Fruit fly (Drosophila melanogaster) whole organism, prepupa: ENCODE measurements around the gene CG2616.

ENCODE experiments used
- Blimp-1 ChIP-seq: fragments of 200-800 bp; sonication (Bioruptor generic); optimal IDR thresholded peaks from 3 replicates; lab custom pipeline; 2017; ENCODE audit warnings: missing biosample characterization, missing genetic modification characterization, mild to moderate bottlenecking, moderate library complexity, missing genetic modification reagents
- CG11294 ChIP-seq: fragments of 200-800 bp; sonication (Bioruptor generic); IDR thresholded peaks from 2 replicates; pipeline ENCODE4 v1.3.6; 2022; ENCODE audit warnings: missing biosample characterization, missing genetic modification characterization
- CG11762 ChIP-seq: fragments of 200-800 bp; sonication (Bioruptor generic); optimal IDR thresholded peaks from 3 replicates; lab custom pipeline; 2016; ENCODE audit warnings: missing biosample characterization, missing genetic modification characterization; ENCODE audit not compliant: insufficient read depth
- CG11902 ChIP-seq: fragments of 200-800 bp; sonication (Bioruptor generic); optimal IDR thresholded peaks from 3 replicates; lab custom pipeline; 2016; ENCODE audit warnings: missing biosample characterization, missing genetic modification characterization
- CG15336 ChIP-seq: fragments of 200-800 bp; sonication (Bioruptor generic); IDR thresholded peaks from 2 replicates; pipeline ENCODE4 v1.3.6; 2022; ENCODE audit warnings: missing biosample characterization, missing genetic modification characterization
- CG16779 ChIP-seq: fragments of 200-800 bp; sonication (Bioruptor generic); optimal IDR thresholded peaks from 3 replicates; lab custom pipeline; 2017; ENCODE audit warnings: missing biosample characterization, mild to moderate bottlenecking, missing genetic modification characterization
- CG3032 ChIP-seq: fragments of 200-800 bp; optimal IDR thresholded peaks from 2 replicates; lab custom pipeline; 2019; ENCODE audit warnings: missing biosample characterization, mild to moderate bottlenecking, missing genetic modification characterization, moderate library complexity
- CG31627 ChIP-seq: fragments of 200-800 bp; sonication (Bioruptor generic); optimal IDR thresholded peaks from 3 replicates; lab custom pipeline; 2016; ENCODE audit warnings: missing biosample characterization, missing genetic modification characterization
- CG34406 ChIP-seq: fragments of 200-800 bp; sonication (Bioruptor generic); optimal IDR thresholded peaks from 3 replicates; lab custom pipeline; 2016; ENCODE audit warnings: missing biosample characterization, missing genetic modification characterization
- CG4318 ChIP-seq: fragments of 200-800 bp; sonication (Bioruptor generic); optimal IDR thresholded peaks from 3 replicates; lab custom pipeline; 2017; ENCODE audit warnings: missing biosample characterization, mild to moderate bottlenecking, missing genetic modification characterization
- CG6808 ChIP-seq: fragments of 200-800 bp; sonication (Bioruptor generic); optimal IDR thresholded peaks from 3 replicates; lab custom pipeline; 2017; ENCODE audit warnings: missing biosample characterization, missing genetic modification characterization, mild to moderate bottlenecking, moderate library complexity, missing genetic modification reagents
- CG7368 ChIP-seq: fragments of 200-800 bp; sonication (Bioruptor generic); optimal IDR thresholded peaks from 3 replicates; lab custom pipeline; 2016; ENCODE audit warnings: missing biosample characterization, missing genetic modification characterization
- CG8119 ChIP-seq: fragments of 200-800 bp; sonication (Bioruptor generic); IDR thresholded peaks from 3 replicates; pipeline ENCODE4 v1.3.6; 2022; ENCODE audit warnings: missing biosample characterization, missing genetic modification characterization
- CG8319 ChIP-seq: fragments of 200-800 bp; sonication (Bioruptor generic); optimal IDR thresholded peaks from 3 replicates; lab custom pipeline; 2016; ENCODE audit warnings: missing biosample characterization, missing genetic modification characterization
- CG8632 ChIP-seq: fragments of 200-800 bp; sonication (Bioruptor generic); optimal IDR thresholded peaks from 3 replicates; lab custom pipeline; 2016; ENCODE audit warnings: missing biosample characterization, missing genetic modification characterization
- CG9139 ChIP-seq: fragments of 200-800 bp; sonication (Bioruptor generic); optimal IDR thresholded peaks from 3 replicates; lab custom pipeline; 2017; ENCODE audit warnings: missing biosample characterization, mild to moderate bottlenecking, missing genetic modification characterization
- Ets21C ChIP-seq: fragments of 200-800 bp; sonication (Bioruptor generic); optimal IDR thresholded peaks from 3 replicates; lab custom pipeline; 2016; ENCODE audit warnings: missing biosample characterization, missing genetic modification characterization
- Gug ChIP-seq: fragments of 200-800 bp; sonication (Bioruptor generic); IDR thresholded peaks from 2 replicates; pipeline ENCODE4 v1.3.6; 2022; ENCODE audit warnings: missing biosample characterization, missing genetic modification characterization
- Hr39 ChIP-seq: fragments of 200-800 bp; sonication (Bioruptor generic); optimal IDR thresholded peaks from 2 replicates; lab custom pipeline; 2016; ENCODE audit warnings: missing biosample characterization, missing genetic modification characterization
- Hr4 ChIP-seq: fragments of 200-800 bp; sonication (Bioruptor generic); optimal IDR thresholded peaks from 3 replicates; lab custom pipeline; 2016; ENCODE audit warnings: missing biosample characterization, missing genetic modification characterization
- Met ChIP-seq: fragments of 200-800 bp; sonication (Bioruptor generic); optimal IDR thresholded peaks from 3 replicates; lab custom pipeline; 2016; ENCODE audit warnings: missing biosample characterization, missing genetic modification characterization
- OdsH ChIP-seq: fragments of 200-800 bp; sonication (Bioruptor generic); optimal IDR thresholded peaks from 3 replicates; lab custom pipeline; 2016; ENCODE audit warnings: missing biosample characterization, missing genetic modification characterization
- Smox ChIP-seq: fragments of 200-800 bp; sonication (Bioruptor generic); optimal IDR thresholded peaks from 3 replicates; lab custom pipeline; 2016; ENCODE audit warnings: missing biosample characterization, missing genetic modification characterization
- Sox14 ChIP-seq: fragments of 200-800 bp; sonication (Bioruptor generic); optimal IDR thresholded peaks from 3 replicates; lab custom pipeline; 2016; ENCODE audit warnings: missing biosample characterization, missing genetic modification characterization
- Sox15 ChIP-seq: fragments of 200-800 bp; sonication (Bioruptor generic); optimal IDR thresholded peaks from 3 replicates; lab custom pipeline; 2016; ENCODE audit warnings: missing biosample characterization, missing genetic modification characterization
- achi ChIP-seq: fragments of 200-800 bp; sonication (Bioruptor generic); optimal IDR thresholded peaks from 3 replicates; lab custom pipeline; 2016; ENCODE audit warnings: missing biosample characterization, missing genetic modification characterization
- acj6 ChIP-seq: fragments of 200-800 bp; sonication (Bioruptor generic); optimal IDR thresholded peaks from 3 replicates; lab custom pipeline; 2016; ENCODE audit warnings: missing biosample characterization, missing genetic modification characterization
- dsx ChIP-seq: fragments of 200-800 bp; optimal IDR thresholded peaks from 3 replicates; lab custom pipeline; 2019; ENCODE audit warnings: missing biosample characterization, mild to moderate bottlenecking, missing genetic modification characterization, moderate library complexity; ENCODE audit not compliant: poor library complexity, severe bottlenecking
- eg ChIP-seq: fragments of 200-800 bp; sonication (Bioruptor generic); IDR thresholded peaks from 3 replicates; pipeline ENCODE4 v1.3.6; 2022; ENCODE audit warnings: missing biosample characterization, missing genetic modification characterization
- fkh ChIP-seq: fragments of 200-800 bp; sonication (Bioruptor generic); optimal IDR thresholded peaks from 3 replicates; lab custom pipeline; 2017; ENCODE audit warnings: missing biosample characterization, mild to moderate bottlenecking, missing genetic modification characterization, moderate library complexity
- lz ChIP-seq: fragments of 200-800 bp; sonication (Bioruptor generic); optimal IDR thresholded peaks from 3 replicates; lab custom pipeline; 2016; ENCODE audit warnings: missing biosample characterization, missing genetic modification characterization
- net ChIP-seq: fragments of 200-800 bp; sonication (Bioruptor generic); optimal IDR thresholded peaks from 3 replicates; lab custom pipeline; 2016; ENCODE audit warnings: missing biosample characterization, missing genetic modification characterization
- pdm3 ChIP-seq: fragments of 200-800 bp; sonication (Bioruptor generic); optimal IDR thresholded peaks from 3 replicates; lab custom pipeline; 2016; ENCODE audit warnings: missing biosample characterization, missing genetic modification characterization
- ss ChIP-seq, 2 experiments: fragments of 200-800 bp; sonication (Bioruptor generic); optimal IDR thresholded peaks; 2 replicates in 1 of 2; 3 replicates in 1 of 2; lab custom pipeline; 2017 to 2018; ENCODE audit warnings: mild to moderate bottlenecking in 2 of 2, missing biosample characterization in 2 of 2, missing genetic modification characterization in 2 of 2, moderate library complexity in 1 of 2
- svp ChIP-seq: fragments of 200-800 bp; sonication (Bioruptor generic); peaks from one replicate; lab custom pipeline; 2016; ENCODE audit warnings: missing biosample characterization, missing genetic modification characterization
- topi ChIP-seq: fragments of 200-800 bp; sonication (Bioruptor generic); optimal IDR thresholded peaks from 3 replicates; lab custom pipeline; 2016; ENCODE audit warnings: missing biosample characterization, missing genetic modification characterization

CG2616 gene

DNA sequence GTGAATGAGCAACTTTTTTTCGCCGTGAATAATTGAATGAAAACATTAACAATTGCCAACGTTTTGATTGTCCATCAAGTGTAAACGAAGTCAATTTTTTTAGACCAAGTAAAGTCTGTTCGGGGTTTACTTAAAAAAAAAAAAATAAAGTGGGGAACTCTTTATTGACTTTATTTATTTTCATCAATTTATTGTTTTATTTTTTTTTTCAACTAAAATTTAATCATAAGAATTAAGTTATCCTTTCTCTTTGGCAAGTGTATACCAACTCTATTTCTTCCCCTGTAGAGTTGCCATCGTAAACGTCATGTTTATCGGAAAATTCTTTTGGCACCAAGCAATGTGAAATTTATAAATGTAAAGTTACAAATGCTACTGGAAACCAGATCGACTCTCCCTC is at the start of gene CG2616:
Gene CG2616, plus strand, starts transcription at position 301 of the 400 bp plus-strand sequence.
- TF ChIP-seq CG16779 (tag; lab: Kevin White, UChicago) (no peak), dsx (no peak), CG34406 (GFP tag; lab: Kevin White, UChicago) (no peak), Blimp-1 (GFP tag; lab: Kevin White, UChicago) (no peak), acj6 (GFP tag; lab: Kevin White, UChicago) (no peak), Met (GFP tag; lab: Kevin White, UChicago) (no peak), CG3032 (no peak), svp (GFP tag; lab: Kevin White, UChicago) (no peak), CG11902 (GFP tag; lab: Kevin White, UChicago) (no peak), CG11294 (no peak), CG31627 (no peak), CG8319 (GFP tag; lab: Kevin White, UChicago) (no peak), lz (GFP tag; lab: Kevin White, UChicago) (no peak), achi (GFP tag; lab: Kevin White, UChicago) (no peak), Ets21C (no peak), CG9139 (GFP tag; lab: Kevin White, UChicago) (no peak), ss (GFP tag; optimal IDR thresholded peaks at IDR 0.05; lab: Kevin White, UChicago) (no peak), Hr39 (GFP tag; lab: Kevin White, UChicago) (no peak), Smox (GFP tag; lab: Kevin White, UChicago) (no peak), fkh (GFP tag; lab: Kevin White, UChicago) (no peak)

dm6 chr3R:7686844-7687243 is 35.4 kb upstream of the CG2616 start:
- TF ChIP-seq svp (GFP tag; lab: Kevin White, UChicago) (peak; percentile 43), Ets21C (no peak)

DNA sequence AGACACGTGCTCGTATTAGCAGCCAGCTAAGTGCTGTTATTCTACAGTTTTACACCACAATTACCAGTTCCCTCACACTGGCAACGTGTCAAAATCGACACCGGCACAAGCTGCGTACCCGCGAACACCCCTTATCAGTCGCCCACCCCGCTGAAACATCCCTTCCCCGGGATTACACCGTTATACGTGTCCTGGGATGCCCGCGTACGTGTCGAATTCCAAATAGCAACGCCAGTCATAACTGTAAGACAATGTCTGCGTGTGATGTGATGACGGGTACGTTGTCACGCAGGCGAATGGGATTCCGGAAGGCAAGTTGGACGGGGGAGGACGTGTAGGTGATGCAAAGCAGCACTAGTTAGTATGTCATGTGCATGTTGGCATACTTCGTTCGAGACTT is 2.2 kb upstream of the CG2616 start:
- TF ChIP-seq CG8119 (no peak), CG4318 (no peak), eg (no peak), CG31627 (no peak), Smox (GFP tag; lab: Kevin White, UChicago) (no peak), net (GFP tag; lab: Kevin White, UChicago) (no peak), CG6808 (GFP tag; lab: Kevin White, UChicago) (no peak), lz (GFP tag; lab: Kevin White, UChicago) (no peak), topi (GFP tag; lab: Kevin White, UChicago) (no peak), OdsH (no peak), Sox14 (no peak), CG16779 (tag; lab: Kevin White, UChicago) (no peak), CG11902 (GFP tag; lab: Kevin White, UChicago) (no peak), Hr4 (GFP tag; lab: Kevin White, UChicago) (no peak), CG11294 (no peak), CG15336 (no peak), Gug (GFP tag; lab: Robert Waterston, UW) (no peak)

- TF ChIP-seq OdsH (no peak), pdm3 (GFP tag; lab: Kevin White, UChicago) (no peak), Sox14 (no peak), CG7368 (no peak), CG11762 (no peak), CG8319 (GFP tag; lab: Kevin White, UChicago) (no peak), eg (no peak), CG3032 (no peak), fkh (GFP tag; lab: Kevin White, UChicago) (no peak), Sox15 (no peak), Hr4 (GFP tag; lab: Kevin White, UChicago) (no peak), lz (GFP tag; lab: Kevin White, UChicago) (no peak), CG8632 (GFP tag; lab: Kevin White, UChicago) (no peak), CG11294 (no peak), Hr39 (GFP tag; lab: Kevin White, UChicago) (no peak)
Measured at dm6 chr3R:7739463-7739862, 17.2 kb downstream of the CG2616 start, which contains the start of gene CG43254. Gene CG43254, minus strand, starts transcription at chr3R:7739563.
